Worm (Caenorhabditis elegans) whole organism, L4 larva: ENCODE data around the gene C50D2.1.

Source experiments
- ces-1 ChIP-seq: fragments of 150-350 bp; sonication (generic microtip); optimal IDR thresholded peaks from 4 replicates; lab custom pipeline; 2014; ENCODE audit warnings: missing biosample characterization, missing genetic modification reagents, missing genetic modification characterization
- fkh-10 ChIP-seq: fragments of 150-350 bp; optimal IDR thresholded peaks from 2 replicates; lab custom pipeline; 2014; ENCODE audit warnings: missing biosample characterization, missing genetic modification reagents, missing genetic modification characterization
- gei-8 ChIP-seq: fragments of 200-800 bp; sonication (Bioruptor generic); optimal IDR thresholded peaks from 2 replicates; lab custom pipeline; 2018; ENCODE audit warnings: mild to moderate bottlenecking, missing genetic modification characterization, missing compliant biosample characterization
- mes-2 ChIP-seq: sonication (generic microtip); optimal IDR thresholded peaks from 2 replicates; lab custom pipeline; 2016; ENCODE audit warnings: missing genotype, mild to moderate bottlenecking, missing genetic modification characterization, missing compliant biosample characterization; ENCODE audit not compliant: poor library complexity, severe bottlenecking
- nhr-237 ChIP-seq: sonication (generic microtip); optimal IDR thresholded peaks from 2 replicates; lab custom pipeline; 2017; ENCODE audit warnings: missing biosample characterization, missing genetic modification characterization
- nhr-25 ChIP-seq: sonication (generic microtip); optimal IDR thresholded peaks from 2 replicates; lab custom pipeline; 2017; ENCODE audit warnings: missing genetic modification characterization, mild to moderate bottlenecking, missing compliant biosample characterization, antibody characterized with exemption, moderate library complexity, borderline replicate concordance; ENCODE audit not compliant: insufficient read depth
- pha-4 ChIP-seq, 2 experiments: fragments of 150-350 bp in 1 of 2; fragments of 200-800 bp in 1 of 2; sonication (Bioruptor generic) in 1 of 2; IDR thresholded peaks in 1 of 2; optimal IDR thresholded peaks in 1 of 2; 2 replicates each; pipeline versions ENCODE4 v1.3.6 to Lab custom; 2014 to 2022; ENCODE audit warnings: missing genetic modification characterization in 2 of 2, missing genetic modification reagents in 2 of 2, missing biosample characterization in 1 of 2, missing compliant biosample characterization in 1 of 2
- snpc-4 ChIP-seq: fragments of 150-350 bp; optimal IDR thresholded peaks from 2 replicates; lab custom pipeline; 2014; ENCODE audit warnings: missing biosample characterization, missing genetic modification characterization
- zag-1 ChIP-seq: fragments of 150-350 bp; optimal IDR thresholded peaks from 2 replicates; lab custom pipeline; 2014; ENCODE audit warnings: missing biosample characterization, missing genetic modification characterization

ce11 chrII:155904-156303 lies 44.5 kb downstream of the C50D2.1 start, which contains the start of gene mrpl-28:
- TF ChIP-seq zag-1 (tag; lab: Kevin White, UChicago) (no peak), snpc-4 (tag; lab: Kevin White, UChicago) (no peak), fkh-10 (GFP tag; lab: Kevin White, UChicago) (peak; percentile 78), nhr-25 (peak; percentile 36), pha-4 (GFP tag; IDR thresholded peaks at IDR 0.05; lab: Robert Waterston, UW) (peak; percentile 80; the same call in 1 of the 2 replicates), pha-4 (tag; optimal IDR thresholded peaks at IDR 0.05; lab: Kevin White, UChicago) (peak; percentile 97), gei-8 (GFP tag; lab: Kevin White, UChicago) (no peak), ces-1 (GFP tag; lab: Kevin White, UChicago) (peak; percentile 19), mes-2 (peak; percentile 94), nhr-237 (tag; lab: Kevin White, UChicago) (no peak)
